Worm (Caenorhabditis elegans) whole organism, late embryonic: ENCODE data around the gene F46G11.4.

ENCODE experiments used
- C38D4.7 ChIP-seq: fragments of 200-800 bp; sonication (Bioruptor generic); optimal IDR thresholded peaks from 2 replicates; lab custom pipeline; 2018; ENCODE audit warnings: mild to moderate bottlenecking, missing genetic modification characterization, moderate library complexity, missing compliant biosample characterization
- ahr-1 ChIP-seq: sonication (generic microtip); optimal IDR thresholded peaks from 2 replicates; lab custom pipeline; 2016; ENCODE audit warnings: missing genetic modification characterization, missing compliant biosample characterization
- ama-1 ChIP-seq: fragments of 150-350 bp; optimal IDR thresholded peaks from 2 replicates; lab custom pipeline; 2014
- ceh-14 ChIP-seq: sonication (generic microtip); optimal IDR thresholded peaks from 2 replicates; lab custom pipeline; 2016; ENCODE audit warnings: missing genotype, missing genetic modification characterization, missing compliant biosample characterization
- ceh-19 ChIP-seq: fragments of 200-800 bp; sonication (Bioruptor generic); optimal IDR thresholded peaks from 2 replicates; lab custom pipeline; 2018; ENCODE audit warnings: mild to moderate bottlenecking, missing genetic modification characterization, missing compliant biosample characterization
- ceh-2 ChIP-seq: sonication (generic microtip); optimal IDR thresholded peaks from 2 replicates; lab custom pipeline; 2016; ENCODE audit warnings: missing genotype, missing genetic modification characterization, missing compliant biosample characterization
- ceh-22 ChIP-seq: sonication (generic microtip); optimal IDR thresholded peaks from 2 replicates; lab custom pipeline; 2017; ENCODE audit warnings: missing biosample characterization, missing genetic modification characterization
- ceh-30 ChIP-seq: fragments of 150-350 bp; optimal IDR thresholded peaks from 2 replicates; lab custom pipeline; 2014; ENCODE audit warnings: missing biosample characterization, missing genetic modification characterization
- ceh-31 ChIP-seq: sonication (generic microtip); optimal IDR thresholded peaks from 2 replicates; lab custom pipeline; 2016; ENCODE audit warnings: missing genetic modification characterization, missing compliant biosample characterization
- ceh-34 ChIP-seq: sonication (generic microtip); optimal IDR thresholded peaks from 2 replicates; lab custom pipeline; 2016; ENCODE audit warnings: mild to moderate bottlenecking, missing genetic modification characterization, missing compliant biosample characterization
- ceh-45 ChIP-seq: fragments of 200-800 bp; sonication (Bioruptor generic); IDR thresholded peaks from 2 replicates; pipeline ENCODE4 v1.3.6; 2022; ENCODE audit warnings: missing genetic modification reagents, missing genetic modification characterization, missing compliant biosample characterization
- ceh-48 ChIP-seq: sonication (generic microtip); optimal IDR thresholded peaks from 2 replicates; lab custom pipeline; 2016; ENCODE audit warnings: missing genetic modification characterization, inconsistent platforms, missing compliant biosample characterization
- che-1 ChIP-seq: sonication (generic microtip); optimal IDR thresholded peaks from 2 replicates; lab custom pipeline; 2016; ENCODE audit warnings: mild to moderate bottlenecking, missing genetic modification characterization, missing compliant biosample characterization
- dmd-4 ChIP-seq: sonication (generic microtip); optimal IDR thresholded peaks from 2 replicates; lab custom pipeline; 2016; ENCODE audit warnings: borderline replicate concordance, missing genetic modification characterization, missing compliant biosample characterization
- elt-2 ChIP-seq: sonication (generic microtip); optimal IDR thresholded peaks from 2 replicates; lab custom pipeline; 2016; ENCODE audit warnings: missing genetic modification reagents, missing genetic modification characterization, missing compliant biosample characterization
- elt-4 ChIP-seq: sonication (generic microtip); optimal IDR thresholded peaks from 2 replicates; lab custom pipeline; 2016; ENCODE audit warnings: missing genetic modification characterization, missing compliant biosample characterization
- ets-4 ChIP-seq: sonication (generic microtip); optimal IDR thresholded peaks from 2 replicates; lab custom pipeline; 2016; ENCODE audit warnings: missing genetic modification characterization, missing compliant biosample characterization
- eyg-1 ChIP-seq: sonication (generic microtip); optimal IDR thresholded peaks from 2 replicates; lab custom pipeline; 2016; ENCODE audit warnings: missing genotype, missing genetic modification characterization, missing compliant biosample characterization
- fax-1 ChIP-seq: sonication (generic microtip); optimal IDR thresholded peaks from 2 replicates; lab custom pipeline; 2016; ENCODE audit warnings: missing genotype, missing genetic modification characterization, missing compliant biosample characterization
- fkh-10 ChIP-seq: fragments of 150-350 bp; optimal IDR thresholded peaks from 2 replicates; lab custom pipeline; 2014; ENCODE audit warnings: missing biosample characterization, missing genetic modification reagents, missing genetic modification characterization
- hlh-13 ChIP-seq: fragments of 200-800 bp; sonication (Bioruptor generic); optimal IDR thresholded peaks from 2 replicates; lab custom pipeline; 2018; ENCODE audit warnings: mild to moderate bottlenecking, missing genetic modification characterization, missing compliant biosample characterization
- hlh-15 ChIP-seq: sonication (generic microtip); optimal IDR thresholded peaks from 2 replicates; lab custom pipeline; 2016; ENCODE audit warnings: missing genetic modification characterization, missing compliant biosample characterization
- hlh-30 ChIP-seq: sonication (generic microtip); optimal IDR thresholded peaks from 2 replicates; lab custom pipeline; 2017; ENCODE audit warnings: antibody characterized with exemption, missing genetic modification characterization, missing compliant biosample characterization; ENCODE audit not compliant: insufficient read depth
- hlh-6 ChIP-seq: sonication (generic microtip); optimal IDR thresholded peaks from 2 replicates; lab custom pipeline; 2016; ENCODE audit warnings: missing genotype, missing genetic modification characterization, missing compliant biosample characterization
- hlh-8 ChIP-seq: sonication (generic microtip); optimal IDR thresholded peaks from 2 replicates; lab custom pipeline; 2016; ENCODE audit warnings: missing genotype, missing genetic modification characterization, missing compliant biosample characterization
- lim-6 ChIP-seq: sonication (generic microtip); optimal IDR thresholded peaks from 2 replicates; lab custom pipeline; 2016; ENCODE audit warnings: missing genetic modification characterization, missing compliant biosample characterization
- madf-2 ChIP-seq: sonication (generic microtip); optimal IDR thresholded peaks from 2 replicates; lab custom pipeline; 2017; ENCODE audit warnings: missing genetic modification characterization, missing compliant biosample characterization
- mec-3 ChIP-seq: sonication (generic microtip); optimal IDR thresholded peaks from 2 replicates; lab custom pipeline; 2016; ENCODE audit warnings: borderline replicate concordance, missing genetic modification characterization, missing compliant biosample characterization
- nfya-1 ChIP-seq: sonication (generic microtip); optimal IDR thresholded peaks from 2 replicates; lab custom pipeline; 2017; ENCODE audit warnings: missing genetic modification characterization, mild to moderate bottlenecking, missing compliant biosample characterization, antibody characterized with exemption, moderate library complexity
- nhr-11 ChIP-seq: fragments of 150-350 bp; optimal IDR thresholded peaks from 2 replicates; lab custom pipeline; 2014; ENCODE audit warnings: missing biosample characterization, missing genetic modification characterization
- pag-3 ChIP-seq: sonication (generic microtip); optimal IDR thresholded peaks from 2 replicates; lab custom pipeline; 2016; ENCODE audit warnings: missing compliant biosample characterization, missing genetic modification characterization, borderline replicate concordance
- pat-9 ChIP-seq: fragments of 200-800 bp; sonication (Bioruptor generic); optimal IDR thresholded peaks from 2 replicates; lab custom pipeline; 2018; ENCODE audit warnings: mild to moderate bottlenecking, missing genetic modification characterization, moderate library complexity, missing compliant biosample characterization
- pax-1 ChIP-seq: fragments of 150-350 bp; optimal IDR thresholded peaks from 2 replicates; lab custom pipeline; 2014; ENCODE audit warnings: missing biosample characterization, missing genetic modification characterization
- pha-2 ChIP-seq: sonication (generic microtip); optimal IDR thresholded peaks from 2 replicates; lab custom pipeline; 2017; ENCODE audit warnings: mild to moderate bottlenecking, missing genetic modification characterization, missing compliant biosample characterization
- pha-4 ChIP-seq: fragments of 150-350 bp; optimal IDR thresholded peaks from 2 replicates; lab custom pipeline; 2018; ENCODE audit warnings: missing biosample characterization, missing genetic modification reagents, missing genetic modification characterization
- rnt-1 ChIP-seq: sonication (generic microtip); optimal IDR thresholded peaks from 2 replicates; lab custom pipeline; 2016; ENCODE audit warnings: missing genetic modification characterization, missing compliant biosample characterization
- sdc-2 ChIP-seq: sonication (generic microtip); optimal IDR thresholded peaks from 2 replicates; lab custom pipeline; 2016; ENCODE audit warnings: missing genotype, missing genetic modification characterization, missing compliant biosample characterization
- sox-2 ChIP-seq: fragments of 200-800 bp; sonication (Bioruptor generic); IDR thresholded peaks from 2 replicates; pipeline ENCODE4 v1.3.6; 2022; ENCODE audit warnings: missing genetic modification reagents, missing genetic modification characterization, missing compliant biosample characterization
- tbx-7 ChIP-seq: sonication (generic microtip); optimal IDR thresholded peaks from 2 replicates; lab custom pipeline; 2016; ENCODE audit warnings: missing genotype, missing genetic modification characterization, missing compliant biosample characterization
- ttx-3 ChIP-seq: sonication (generic microtip); optimal IDR thresholded peaks from 2 replicates; lab custom pipeline; 2016; ENCODE audit warnings: missing genetic modification reagents, missing genetic modification characterization, missing compliant biosample characterization
- unc-3 ChIP-seq, 2 experiments: fragments of 200-800 bp in 1 of 2; sonication (Bioruptor generic) in 1 of 2; sonication (generic microtip) in 1 of 2; conservative IDR thresholded peaks in 1 of 2; optimal IDR thresholded peaks in 1 of 2; 2 replicates each; pipeline versions ENCODE4 v1.3.6 to Lab custom; 2016 to 2022; ENCODE audit warnings: missing compliant biosample characterization in 2 of 2, missing genetic modification characterization in 2 of 2, missing genetic modification reagents in 1 of 2
- unc-42 ChIP-seq: sonication (generic microtip); optimal IDR thresholded peaks from 2 replicates; lab custom pipeline; 2016; ENCODE audit warnings: missing genotype, missing genetic modification characterization, missing compliant biosample characterization
- unc-55 ChIP-seq: sonication (generic microtip); optimal IDR thresholded peaks from 2 replicates; lab custom pipeline; 2017; ENCODE audit warnings: missing biosample characterization, missing genetic modification reagents, missing genetic modification characterization
- zip-5 ChIP-seq: sonication (generic microtip); optimal IDR thresholded peaks from 2 replicates; lab custom pipeline; 2016; ENCODE audit warnings: missing genetic modification characterization, missing compliant biosample characterization
- ztf-16 ChIP-seq: sonication (generic microtip); optimal IDR thresholded peaks from 2 replicates; lab custom pipeline; 2017; ENCODE audit warnings: missing genetic modification characterization, missing compliant biosample characterization

F46G11.4 gene

ce11 chrX:5841060-5841642, 42.6 kb upstream of the F46G11.4 start, which contains the start of gene puf-9 (continued):
- TF ChIP-seq che-1 (peak; percentile 25), ceh-14 (tag; lab: Kevin White, UChicago) (peak; percentile 48), zip-5 (tag; lab: Kevin White, UChicago) (no peak), mec-3 (tag; lab: Kevin White, UChicago) (no peak), pha-2 (tag; lab: Kevin White, UChicago) (peak; percentile 46), ceh-22 (no peak), ceh-31 (peak; percentile 95), pax-1 (tag; lab: Kevin White, UChicago) (peak; percentile 78), tbx-7 (peak; percentile 30), ahr-1 (no peak), hlh-15 (tag; lab: Kevin White, UChicago) (no peak), fkh-10 (GFP tag; lab: Kevin White, UChicago) (no peak), ceh-30 (tag; lab: Kevin White, UChicago) (no peak), eyg-1 (no peak), ceh-34 (tag; lab: Kevin White, UChicago) (peak; percentile 99), ceh-45 (no peak), madf-2 (peak; percentile 62), unc-42 (tag; lab: Kevin White, UChicago) (peak; percentile 73), ttx-3 (tag; lab: Kevin White, UChicago) (no peak), sox-2 (GFP tag; lab: Robert Waterston, UW) (peak; percentile 70), fax-1 (tag; lab: Kevin White, UChicago) (peak; percentile 32), ztf-16 (no peak), ceh-2 (peak; percentile 57), unc-3 (GFP tag; conservative IDR thresholded peaks at IDR 0.05; lab: Robert Waterston, UW) (no peak), unc-3 (tag; optimal IDR thresholded peaks at IDR 0.05; lab: Kevin White, UChicago) (peak; percentile 51), ceh-48 (peak; percentile 7), ceh-19 (GFP tag; lab: Kevin White, UChicago) (peak; percentile 71), hlh-13 (GFP tag; lab: Kevin White, UChicago) (no peak), sdc-2 (tag; lab: Kevin White, UChicago) (peak; percentile 86), pag-3 (no peak), elt-4 (tag; lab: Kevin White, UChicago) (no peak), pha-4 (tag; lab: Kevin White, UChicago) (no peak), ama-1 (lab: Kevin White, UChicago) (no peak), hlh-30 (tag; lab: Kevin White, UChicago) (peak; percentile 86), pat-9 (tag; lab: Kevin White, UChicago) (peak; percentile 54), C38D4.7 (no peak), rnt-1 (tag; lab: Kevin White, UChicago) (peak; percentile 93), nhr-11 (tag; lab: Kevin White, UChicago) (no peak), ets-4 (peak; percentile 72), hlh-6 (tag; lab: Kevin White, UChicago) (no peak), lim-6 (tag; lab: Kevin White, UChicago) (peak; percentile 52), dmd-4 (tag; lab: Kevin White, UChicago) (peak; percentile 63), unc-55 (peak; percentile 87), elt-2 (tag; lab: Kevin White, UChicago) (peak; percentile 97), hlh-8 (tag; lab: Kevin White, UChicago) (peak; percentile 9), nfya-1 (tag; lab: Kevin White, UChicago) (peak; percentile 92)
- TF ChIP-seq, all 69 proteins: peak for 43
